Worm (Caenorhabditis elegans) whole organism, L4 larva: ENCODE measurements around the gene T19D12.6.

Experiments
- F37D6.2 ChIP-seq: sonication (generic microtip); optimal IDR thresholded peaks from 2 replicates; lab custom pipeline; 2016; ENCODE audit warnings: mild to moderate bottlenecking, missing genetic modification characterization, missing compliant biosample characterization
- F44E2.7 ChIP-seq: fragments of 200-800 bp; sonication (Bioruptor generic); IDR thresholded peaks from 2 replicates; pipeline ENCODE4 v2.1.2; 2022; ENCODE audit warnings: missing genetic modification characterization, missing compliant biosample characterization
- T26A8.4 ChIP-seq: fragments of 200-800 bp; sonication (Bioruptor generic); IDR thresholded peaks from 2 replicates; pipeline ENCODE4 v1.3.6; 2022; ENCODE audit warnings: missing genetic modification characterization, missing compliant biosample characterization
- Y48G9A.11 ChIP-seq: fragments of 200-800 bp; sonication (Bioruptor generic); IDR thresholded peaks from 2 replicates; pipeline ENCODE4 v1.3.6; 2022; ENCODE audit warnings: missing genetic modification reagents, missing genetic modification characterization, missing compliant biosample characterization
- aha-1 ChIP-seq: fragments of 150-350 bp; peaks from one replicate; lab custom pipeline; 2014; ENCODE audit warnings: missing biosample characterization, missing genetic modification characterization
- ama-1 ChIP-seq: fragments of 150-350 bp; optimal IDR thresholded peaks from 2 replicates; lab custom pipeline; 2014; ENCODE audit warnings: inconsistent platforms, mixed read lengths
- ceh-28 ChIP-seq: fragments of 150-350 bp; optimal IDR thresholded peaks from 2 replicates; lab custom pipeline; 2014; ENCODE audit warnings: missing biosample characterization, missing genetic modification reagents, missing genetic modification characterization
- daf-16 ChIP-seq, 3 experiments: sonication (generic microtip); optimal IDR thresholded peaks; 2 replicates each; lab custom pipeline; 2016 to 2017; ENCODE audit warnings: missing genetic modification characterization in 3 of 3, missing genetic modification reagents in 3 of 3, mild to moderate bottlenecking in 2 of 3, missing compliant biosample characterization in 2 of 3, missing biosample characterization in 1 of 3, moderate library complexity in 1 of 3
- dmd-6 ChIP-seq: fragments of 200-800 bp; sonication (Bioruptor generic); IDR thresholded peaks from 2 replicates; pipeline ENCODE4 v1.3.6; 2022; ENCODE audit warnings: missing genetic modification reagents, missing genetic modification characterization, missing compliant biosample characterization
- dpl-1 ChIP-seq: fragments of 150-350 bp; optimal IDR thresholded peaks from 2 replicates; lab custom pipeline; 2014; ENCODE audit warnings: missing biosample characterization, missing genetic modification reagents, missing genetic modification characterization
- dve-1 ChIP-seq: sonication (generic microtip); optimal IDR thresholded peaks from 2 replicates; lab custom pipeline; 2017; ENCODE audit warnings: antibody characterized with exemption, mild to moderate bottlenecking, missing genetic modification characterization, missing compliant biosample characterization; ENCODE audit not compliant: insufficient read depth
- hlh-11 ChIP-seq: fragments of 200-800 bp; sonication (Bioruptor generic); optimal IDR thresholded peaks from 2 replicates; lab custom pipeline; 2018; ENCODE audit warnings: mild to moderate bottlenecking, missing genetic modification characterization, missing compliant biosample characterization
- jun-1 ChIP-seq: fragments of 150-350 bp; optimal IDR thresholded peaks from 2 replicates; lab custom pipeline; 2014; ENCODE audit warnings: missing biosample characterization, missing genetic modification reagents, missing genetic modification characterization
- lin-1 ChIP-seq: fragments of 200-800 bp; sonication (Bioruptor generic); IDR thresholded peaks from 2 replicates; pipeline ENCODE4 v1.3.6; 2022; ENCODE audit warnings: missing genetic modification reagents, missing genetic modification characterization, missing compliant biosample characterization
- lin-13 ChIP-seq: fragments of 150-350 bp; optimal IDR thresholded peaks from 2 replicates; lab custom pipeline; 2014; ENCODE audit warnings: missing biosample characterization, missing genetic modification reagents, missing genetic modification characterization
- lin-15B ChIP-seq: fragments of 150-350 bp; sonication (generic microtip); optimal IDR thresholded peaks from 3 replicates; lab custom pipeline; 2014; ENCODE audit warnings: missing biosample characterization, missing genetic modification characterization
- lin-29 ChIP-seq: fragments of 200-800 bp; sonication (Bioruptor generic); IDR thresholded peaks from 2 replicates; pipeline ENCODE4 v1.3.6; 2022; ENCODE audit warnings: missing genetic modification reagents, missing genetic modification characterization, missing compliant biosample characterization
- lir-3 ChIP-seq: sonication (generic microtip); optimal IDR thresholded peaks from 2 replicates; lab custom pipeline; 2016; ENCODE audit warnings: mild to moderate bottlenecking, missing genetic modification characterization, missing compliant biosample characterization
- lsy-2 ChIP-seq, 2 experiments: fragments of 150-350 bp in 1 of 2; sonication (generic microtip) in 1 of 2; optimal IDR thresholded peaks; 2 replicates each; lab custom pipeline; 2014 to 2017; ENCODE audit warnings: missing biosample characterization in 2 of 2, missing genetic modification characterization in 2 of 2
- mes-2 ChIP-seq: sonication (generic microtip); optimal IDR thresholded peaks from 2 replicates; lab custom pipeline; 2016; ENCODE audit warnings: missing genotype, mild to moderate bottlenecking, missing genetic modification characterization, missing compliant biosample characterization; ENCODE audit not compliant: poor library complexity, severe bottlenecking
- mxl-2 ChIP-seq: fragments of 200-800 bp; sonication (Bioruptor generic); conservative IDR thresholded peaks from 2 replicates; pipeline ENCODE4 v1.3.6; 2022; ENCODE audit warnings: missing genetic modification reagents, missing genetic modification characterization, missing compliant biosample characterization
- mxl-3 ChIP-seq: fragments of 200-800 bp; sonication (Bioruptor generic); optimal IDR thresholded peaks from 2 replicates; lab custom pipeline; 2018; ENCODE audit warnings: mild to moderate bottlenecking, missing genetic modification characterization, missing compliant biosample characterization
- nhr-102 ChIP-seq: sonication (generic microtip); optimal IDR thresholded peaks from 2 replicates; lab custom pipeline; 2016; ENCODE audit warnings: mild to moderate bottlenecking, missing genetic modification characterization, moderate library complexity, missing compliant biosample characterization
- nhr-237 ChIP-seq: sonication (generic microtip); optimal IDR thresholded peaks from 2 replicates; lab custom pipeline; 2017; ENCODE audit warnings: missing biosample characterization, missing genetic modification characterization
- nhr-28 ChIP-seq: fragments of 150-350 bp; optimal IDR thresholded peaks from 2 replicates; lab custom pipeline; 2014; ENCODE audit warnings: missing biosample characterization, missing genetic modification characterization
- nhr-77 ChIP-seq: fragments of 150-350 bp; optimal IDR thresholded peaks from 2 replicates; lab custom pipeline; 2014; ENCODE audit warnings: missing biosample characterization, missing genetic modification characterization
- pqm-1 ChIP-seq: sonication (generic microtip); optimal IDR thresholded peaks from 2 replicates; lab custom pipeline; 2017; ENCODE audit warnings: missing biosample characterization, missing genetic modification characterization
- snpc-4 ChIP-seq: fragments of 150-350 bp; optimal IDR thresholded peaks from 2 replicates; lab custom pipeline; 2014; ENCODE audit warnings: missing biosample characterization, missing genetic modification characterization
- unc-62 ChIP-seq, 3 experiments: fragments of 150-350 bp in 1 of 3; sonication (generic microtip); optimal IDR thresholded peaks in 2 of 3; peaks in 1 of 3; 1 replicate in 1 of 3; 2 replicates in 2 of 3; lab custom pipeline; 2014 to 2017; ENCODE audit warnings: missing biosample characterization in 3 of 3, missing genetic modification characterization in 3 of 3, missing genetic modification reagents in 3 of 3, missing genotype in 1 of 3
- zfp-3 ChIP-seq: fragments of 200-800 bp; sonication (Bioruptor generic); conservative IDR thresholded peaks from 2 replicates; pipeline ENCODE4 v1.3.6; 2022; ENCODE audit warnings: missing genetic modification reagents, missing genetic modification characterization, missing compliant biosample characterization

T19D12.6 gene

DNA sequence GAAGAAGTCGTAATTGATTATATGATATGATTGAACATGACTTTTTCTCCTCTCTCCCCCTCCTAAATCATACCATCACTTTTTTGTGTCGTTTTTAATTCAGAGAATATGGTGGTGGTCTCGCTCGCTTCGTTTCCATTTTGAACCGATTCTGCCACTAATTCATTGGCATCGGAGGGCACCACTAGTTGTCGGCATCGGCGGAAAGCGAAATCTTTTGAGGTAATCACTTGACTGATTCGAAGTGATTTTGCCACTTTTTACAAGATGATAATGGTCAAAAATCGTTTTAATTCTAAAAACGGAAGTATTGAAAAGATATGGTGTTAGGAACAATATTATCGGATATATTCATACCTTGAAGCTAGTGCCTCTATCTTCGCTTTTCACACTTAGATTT is 26.1 kb downstream of the T19D12.6 start, which contains the start of gene klf-3:
klf-3 (plus strand) TSS at position 109 of the 400 bp plus-strand sequence.
- TF ChIP-seq lin-29 (GFP tag; lab: Robert Waterston, UW) (no peak), zfp-3 (GFP tag; lab: Robert Waterston, UW) (no peak), dve-1 (tag; lab: Kevin White, UChicago) (no peak), mxl-2 (no peak), dpl-1 (GFP tag; lab: Kevin White, UChicago) (no peak), lin-13 (GFP tag; lab: Kevin White, UChicago) (no peak), lsy-2 (tag; optimal IDR thresholded peaks at IDR 0.05; lab: Kevin White, UChicago) (no peak), F44E2.7 (no peak), jun-1 (tag; lab: Kevin White, UChicago) (no peak), ceh-28 (tag; lab: Kevin White, UChicago) (no peak), mxl-3 (GFP tag; lab: Kevin White, UChicago) (no peak), lir-3 (no peak)
- TF ChIP-seq, all 104 proteins: peak for 0

- no peak for TF ChIP-seq aha-1 (tag; lab: Kevin White, UChicago)
- no peak for TF ChIP-seq jun-1 (tag; lab: Kevin White, UChicago)
- no peak for TF ChIP-seq daf-16 (GFP tag; optimal IDR thresholded peaks at IDR 0.05; lab: Kevin White, UChicago)
- TF ChIP-seq daf-16 (tag; optimal IDR thresholded peaks at IDR 0.05; lab: Kevin White, UChicago) = peak; percentile 46
- peak; percentile 1 for TF ChIP-seq nhr-77 (tag; lab: Kevin White, UChicago)
- TF ChIP-seq Y48G9A.11 (GFP tag; lab: Robert Waterston, UW) = no peak
- TF ChIP-seq lin-15B (tag; lab: Kevin White, UChicago) = no peak
- TF ChIP-seq nhr-102 (tag; lab: Kevin White, UChicago) = peak; percentile 1
- peak; percentile 61 for TF ChIP-seq nhr-28 (tag; lab: Kevin White, UChicago)
- peak; percentile 62; the same call in 1 of the 2 replicates for TF ChIP-seq dmd-6 (GFP tag; lab: Robert Waterston, UW)
- TF ChIP-seq hlh-11 (tag; lab: Kevin White, UChicago) = peak; percentile 36
- TF ChIP-seq pqm-1 (tag; lab: Kevin White, UChicago) = peak; percentile 67
These were observed 26.8 kb downstream of the T19D12.6 start for ce11 chrII:6616135-6616534.

ce11 chrII:6615232-6616029 is 27.5 kb downstream of the T19D12.6 start:
- TF ChIP-seq mxl-3 (GFP tag; lab: Kevin White, UChicago) = peak; percentile 64
- TF ChIP-seq unc-62 (GFP tag; optimal IDR thresholded peaks at IDR 0.05 in 1 of 2; lab: Kevin White, UChicago) = peak in 1 of 2 experiments; percentile 86
- TF ChIP-seq unc-62 (tag; optimal IDR thresholded peaks at IDR 0.05; lab: Kevin White, UChicago) = no peak
- peak; percentile 63 for TF ChIP-seq nhr-77 (tag; lab: Kevin White, UChicago)
- no peak for TF ChIP-seq snpc-4
- no peak for TF ChIP-seq lin-13 (GFP tag; lab: Kevin White, UChicago)
- no peak for TF ChIP-seq nhr-237 (tag; lab: Kevin White, UChicago)
- peak; percentile 97 for TF ChIP-seq pqm-1 (tag; lab: Kevin White, UChicago)
- TF ChIP-seq lin-1 (GFP tag; lab: Robert Waterston, UW) = 0 out of 2 replicates have a peak, but pooled peaks have one; percentile 39
- no peak for TF ChIP-seq F37D6.2 (tag; lab: Kevin White, UChicago)
- no peak for TF ChIP-seq daf-16 (GFP tag; optimal IDR thresholded peaks at IDR 0.05; lab: Kevin White, UChicago)
- TF ChIP-seq daf-16 (tag; optimal IDR thresholded peaks at IDR 0.05; lab: Kevin White, UChicago) = peak; percentile 71
- TF ChIP-seq mes-2 (tag; lab: Kevin White, UChicago) = peak; percentile 22
- TF ChIP-seq lir-3 = no peak
- peak; percentile 76 for TF ChIP-seq nhr-28 (tag; lab: Kevin White, UChicago)
- TF ChIP-seq hlh-11 (tag; lab: Kevin White, UChicago) = peak; percentile 75
- TF ChIP-seq aha-1 (tag; lab: Kevin White, UChicago) = peak; percentile 29
- TF ChIP-seq dmd-6 (GFP tag; lab: Robert Waterston, UW) = peak; percentile 87
- peak; percentile 66 for TF ChIP-seq dve-1 (tag; lab: Kevin White, UChicago)
- 0 out of 2 replicates have a peak, but pooled peaks have one; percentile 14 for TF ChIP-seq T26A8.4

- TF ChIP-seq dmd-6 (GFP tag; lab: Robert Waterston, UW) = peak; percentile 43
- no peak for TF ChIP-seq ama-1 (lab: Kevin White, UChicago)
- peak; percentile 52 for TF ChIP-seq aha-1 (tag; lab: Kevin White, UChicago)
- TF ChIP-seq dve-1 (tag; lab: Kevin White, UChicago) = peak; percentile 40
- peak; percentile 9 for TF ChIP-seq nhr-28 (tag; lab: Kevin White, UChicago)
- no peak for TF ChIP-seq daf-16 (GFP tag; optimal IDR thresholded peaks at IDR 0.05; lab: Kevin White, UChicago)
- TF ChIP-seq daf-16 (tag; optimal IDR thresholded peaks at IDR 0.05; lab: Kevin White, UChicago) = peak; percentile 21
These were observed 28.4 kb downstream of the T19D12.6 start for ce11 chrII:6614500-6614899.
